Worm (Caenorhabditis elegans): ENCODE data around the gene C14H10.2.
A peak's percentile ranks its signal among the peaks of the same experiment; 100 is the strongest.

Gene C14H10.2

DNA sequence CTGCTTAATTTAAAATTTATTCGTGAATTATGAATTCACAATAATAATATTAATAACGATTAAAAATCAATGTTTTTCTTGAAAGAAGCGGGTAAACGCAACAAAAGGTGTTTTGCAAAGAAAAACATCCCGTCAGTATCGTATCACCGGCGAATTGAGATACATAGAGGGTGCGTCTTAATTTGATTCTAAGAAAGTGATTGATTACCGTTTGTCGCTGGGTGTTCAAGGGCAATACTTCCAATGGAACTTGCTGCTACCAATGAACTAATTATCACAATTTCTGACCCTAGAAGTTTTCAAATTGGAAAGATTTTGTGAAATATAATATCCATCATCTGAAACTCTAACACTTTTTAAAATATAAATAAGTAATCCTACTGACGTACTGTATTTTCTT lies 7.1 kb downstream of the C14H10.2 start (continued):
- TF ChIP-seq elt-3 (tag; optimal IDR thresholded peaks at IDR 0.05) (peak in 2 of 6 experiments; percentile 1 to 80), sox-4 (tag; optimal IDR thresholded peaks at IDR 0.05) (no peak), nhr-20 (tag; optimal IDR thresholded peaks at IDR 0.05) (peak; percentile 5), lir-3 (tag; optimal IDR thresholded peaks at IDR 0.05; ENCODE audit: poor library complexity) (no peak), efl-3 (GFP tag; optimal IDR thresholded peaks at IDR 0.05) (no peak), ets-5 (GFP tag; IDR thresholded peaks at IDR 0.05) (no peak), vab-15 (tag; optimal IDR thresholded peaks at IDR 0.05) (no peak), snpc-4 (tag; optimal IDR thresholded peaks at IDR 0.05) (no peak), lin-14 (GFP tag; optimal IDR thresholded peaks at IDR 0.05) (peak; percentile 62), aly-2 (tag; optimal IDR thresholded peaks at IDR 0.05) (no peak), lin-13 (GFP tag; optimal IDR thresholded peaks at IDR 0.05) (no peak), hlh-4 (tag; optimal IDR thresholded peaks at IDR 0.05) (no peak), skn-1 (tag; optimal IDR thresholded peaks at IDR 0.05) (no peak), mef-2 (tag; optimal IDR thresholded peaks at IDR 0.05) (no peak), aha-1 (tag; optimal IDR thresholded peaks at IDR 0.05) (no peak), tbx-2 (tag; optimal IDR thresholded peaks at IDR 0.05) (no peak), mab-9 (GFP tag; IDR thresholded peaks at IDR 0.05) (no peak), unc-98 (GFP tag; IDR thresholded peaks at IDR 0.05) (no peak), grh-1 (GFP tag; IDR thresholded peaks at IDR 0.05) (no peak), nhr-71 (tag; optimal IDR thresholded peaks at IDR 0.05) (no peak)

DNA sequence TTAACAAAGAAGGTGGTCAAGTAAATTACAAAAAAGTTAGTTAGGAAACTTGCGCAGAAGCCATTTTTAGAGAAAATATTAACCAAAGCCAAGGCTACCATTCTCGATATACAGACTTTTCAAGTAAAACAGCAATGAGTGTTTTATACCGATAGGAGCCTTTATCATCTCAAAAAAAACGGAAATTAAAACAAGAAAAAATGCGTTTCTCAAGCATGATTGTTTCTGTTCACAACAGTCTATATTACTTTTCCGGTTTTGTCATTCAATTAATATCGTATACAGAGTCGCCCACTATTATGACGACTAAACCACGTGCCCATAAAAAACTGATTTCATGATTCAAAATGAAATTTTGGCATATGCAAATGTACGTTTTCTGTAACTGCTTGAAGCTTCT lies 11.7 kb downstream of the C14H10.2 start, which contains the start of gene str-74:
Gene str-74 (minus strand): TSS at position 101 of the 400 bp plus-strand sequence.
- TF ChIP-seq ceh-82 (tag; optimal IDR thresholded peaks at IDR 0.05) (no peak), elt-2 (tag; optimal IDR thresholded peaks at IDR 0.05) (no peak), rnt-1 (tag; optimal IDR thresholded peaks at IDR 0.05) (no peak), F16B12.6 (tag; optimal IDR thresholded peaks at IDR 0.05) (no peak), sup-37 (GFP tag; optimal IDR thresholded peaks at IDR 0.05) (no peak), fos-1 (tag; optimal IDR thresholded peaks at IDR 0.05) (no peak), ama-1 (optimal IDR thresholded peaks at IDR 0.05) (no peak), mef-2 (tag; optimal IDR thresholded peaks at IDR 0.05) (no peak), ceh-63 (GFP tag; optimal IDR thresholded peaks at IDR 0.05) (no peak), fkh-10 (GFP tag; optimal IDR thresholded peaks at IDR 0.05) (no peak), efl-3 (GFP tag; optimal IDR thresholded peaks at IDR 0.05) (no peak), nhr-237 (tag; optimal IDR thresholded peaks at IDR 0.05) (no peak)

ce11 chrX:10238146-10238749 lies 14.4 kb downstream of the C14H10.2 start:
- TF ChIP-seq nhr-90 (tag; optimal IDR thresholded peaks at IDR 0.05; ENCODE audit: poor library complexity): peak; percentile 13
- TF ChIP-seq dsc-1 (tag; optimal IDR thresholded peaks at IDR 0.05): no peak
- TF ChIP-seq hpl-2 (GFP tag; optimal IDR thresholded peaks at IDR 0.05): no peak
- peak; percentile 72 for TF ChIP-seq nhr-71 (tag; optimal IDR thresholded peaks at IDR 0.05)
- TF ChIP-seq lin-14 (GFP tag; optimal IDR thresholded peaks at IDR 0.05): peak; percentile 89
- no peak for TF ChIP-seq nhr-76 (tag; optimal IDR thresholded peaks at IDR 0.05)
- no peak for TF ChIP-seq unc-86 (tag; optimal IDR thresholded peaks at IDR 0.05)
- peak; percentile 87 for TF ChIP-seq nhr-85 (tag)
- peak; percentile 17 for TF ChIP-seq nhr-47 (tag; optimal IDR thresholded peaks at IDR 0.05)
- peak; percentile 14 for TF ChIP-seq irx-1 (tag; optimal IDR thresholded peaks at IDR 0.05)
- TF ChIP-seq snu-23 (GFP tag; optimal IDR thresholded peaks at IDR 0.05): peak; percentile 81
- TF ChIP-seq mdl-1 (tag; optimal IDR thresholded peaks at IDR 0.05): peak in 1 of 2 experiments; percentile 3
- no peak for TF ChIP-seq fos-1 (tag; optimal IDR thresholded peaks at IDR 0.05)
- no peak for TF ChIP-seq lin-13 (GFP tag; optimal IDR thresholded peaks at IDR 0.05)
- no peak for TF ChIP-seq vab-15 (tag; optimal IDR thresholded peaks at IDR 0.05)
- peak; percentile 63 for TF ChIP-seq nhr-19 (GFP tag; conservative IDR thresholded peaks at IDR 0.05)
- TF ChIP-seq elt-2 (tag; optimal IDR thresholded peaks at IDR 0.05): no peak
- peak; percentile 15 for TF ChIP-seq mep-1 (tag; optimal IDR thresholded peaks at IDR 0.05)
- TF ChIP-seq xbp-1 (tag; optimal IDR thresholded peaks at IDR 0.05): peak; percentile 3
- no peak for TF ChIP-seq aly-2 (tag; optimal IDR thresholded peaks at IDR 0.05)
- peak; percentile 5 to 64 for TF ChIP-seq lsy-2 (tag; optimal IDR thresholded peaks at IDR 0.05)
- peak in 1 of 6 experiments; percentile 52 for TF ChIP-seq elt-3 (tag; optimal IDR thresholded peaks at IDR 0.05)
- peak; percentile 45 for TF ChIP-seq rnt-1 (tag; optimal IDR thresholded peaks at IDR 0.05)
- peak; percentile 62 for TF ChIP-seq nhr-20 (tag; optimal IDR thresholded peaks at IDR 0.05)
- TF ChIP-seq grh-1 (GFP tag; IDR thresholded peaks at IDR 0.05): no peak
- no peak for TF ChIP-seq lin-15B (tag; optimal IDR thresholded peaks at IDR 0.05)
- TF ChIP-seq swsn-7 (tag; optimal IDR thresholded peaks at IDR 0.05): peak; percentile 22
- no peak for TF ChIP-seq nhr-11 (tag; optimal IDR thresholded peaks at IDR 0.05)
- TF ChIP-seq efl-1 (optimal IDR thresholded peaks at IDR 0.05): peak; percentile 4 to 8
- peak in 1 of 2 experiments; percentile 87 for TF ChIP-seq efl-1 (GFP tag; optimal IDR thresholded peaks at IDR 0.05 in 1 of 2)
